Worm (Caenorhabditis elegans): ENCODE results near the gene sqv-3.
A peak's percentile ranks its signal among the peaks of the same experiment; 100 is the strongest.

DNA sequence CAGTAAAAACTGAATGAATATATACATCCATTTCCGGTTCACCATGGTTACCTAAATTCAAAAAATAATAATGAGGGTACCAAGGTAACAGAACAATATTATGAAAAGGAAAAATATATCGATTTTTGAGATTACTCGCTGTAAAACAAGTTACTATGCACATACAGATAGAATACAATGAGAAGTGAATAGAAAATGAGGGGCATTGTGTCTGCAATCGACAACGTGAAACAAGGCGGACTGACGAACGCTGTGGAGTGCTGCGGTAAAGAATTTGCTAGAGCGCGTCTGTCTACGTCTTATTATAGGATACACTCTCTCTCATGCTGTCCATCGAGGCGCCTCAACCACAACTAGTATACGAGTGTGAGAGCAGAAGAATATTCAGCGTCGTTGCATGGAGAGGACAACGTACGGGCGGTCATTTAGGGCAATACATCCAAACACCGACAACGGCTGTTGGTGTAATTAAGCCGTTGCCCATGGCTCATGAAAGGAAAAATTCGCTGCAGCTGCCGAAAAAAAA lies 37.0 kb upstream of the sqv-3 start, which contains the start of gene cnx-1:
- TF ChIP-seq snpc-4 (tag; optimal IDR thresholded peaks at IDR 0.05) = no peak
- no peak for TF ChIP-seq nhr-11 (tag; optimal IDR thresholded peaks at IDR 0.05)
- TF ChIP-seq nhr-77 (tag; optimal IDR thresholded peaks at IDR 0.05) = no peak
- TF ChIP-seq lsy-12 (tag; optimal IDR thresholded peaks at IDR 0.05) = no peak
- no peak for TF ChIP-seq fos-1 (tag; optimal IDR thresholded peaks at IDR 0.05)
- no peak for TF ChIP-seq zag-1 (tag; optimal IDR thresholded peaks at IDR 0.05)
- TF ChIP-seq pha-4 (tag; optimal IDR thresholded peaks at IDR 0.05) = peak; percentile 10
- TF ChIP-seq ama-1 (optimal IDR thresholded peaks at IDR 0.05) = peak; percentile 41

Data from whole organism, L3 larva.